Fruit fly (Drosophila melanogaster): ENCODE results near the gene CG42450.

CG42450 gene

DNA sequence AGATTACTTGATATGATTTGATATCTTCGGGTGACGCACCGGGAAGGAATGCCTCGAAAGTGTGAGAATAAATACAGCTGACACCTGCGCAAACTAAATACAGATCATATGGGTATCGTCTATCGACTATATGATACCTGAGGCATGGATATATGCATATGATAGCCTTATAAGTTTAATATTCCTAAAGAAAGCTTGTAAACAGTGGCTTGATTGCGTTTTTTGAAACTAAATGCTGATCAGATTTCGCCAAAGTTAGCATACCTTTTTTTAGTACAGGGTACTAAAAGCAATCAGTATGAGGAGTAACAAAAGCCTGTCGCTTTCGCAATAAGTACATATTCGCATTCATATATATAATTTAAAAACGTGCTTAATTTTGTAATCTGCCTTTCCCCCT is 21.3 kb downstream of the CG42450 start (continued):
- TF ChIP-seq CG17802 (tag; optimal IDR thresholded peaks at IDR 0.05) (no peak), Fer3 (tag; optimal IDR thresholded peaks at IDR 0.05) (peak; percentile 41), dpn (GFP tag; optimal IDR thresholded peaks at IDR 0.05) (peak in 1 of 2 experiments; percentile 18), Six4 (GFP tag; optimal IDR thresholded peaks at IDR 0.05) (no peak), CG3281 (GFP tag; optimal IDR thresholded peaks at IDR 0.05) (peak; percentile 24), CG12391 (tag; optimal IDR thresholded peaks at IDR 0.05) (no peak), CG13624 (GFP tag; optimal IDR thresholded peaks at IDR 0.05) (peak; percentile 2), CG15514 (GFP tag; optimal IDR thresholded peaks at IDR 0.05) (no peak), Meics (GFP tag; optimal IDR thresholded peaks at IDR 0.05) (peak; percentile 38), Mrtf (GFP tag; IDR thresholded peaks at IDR 0.05) (0 out of 3 replicates have a peak, but pooled peaks have one; percentile 15), knrl (GFP tag; IDR thresholded peaks at IDR 0.05; ENCODE audit: partially characterized antibody) (no peak), Med (GFP tag) (peak; percentile 90), CG8359 (GFP tag; optimal IDR thresholded peaks at IDR 0.05; ENCODE audit: borderline replicate concordance) (no peak), tna (GFP tag; IDR thresholded peaks at IDR 0.05; ENCODE audit: partially characterized antibody) (no peak), CG14441 (GFP tag; IDR thresholded peaks at IDR 0.05) (peak; percentile 59), Sry-δ (GFP tag; optimal IDR thresholded peaks at IDR 0.05) (no peak), CG2678 (tag; optimal IDR thresholded peaks at IDR 0.05) (peak; percentile 34), her (GFP tag; optimal IDR thresholded peaks at IDR 0.05) (no peak), Dp (GFP tag; optimal IDR thresholded peaks at IDR 0.05) (no peak), nom (GFP tag; optimal IDR thresholded peaks at IDR 0.05) (no peak), CG1024 (GFP tag; IDR thresholded peaks at IDR 0.05) (no peak), ro (GFP tag; IDR thresholded peaks at IDR 0.05) (no peak), zen (tag; optimal IDR thresholded peaks at IDR 0.05) (no peak), CG10462 (GFP tag; optimal IDR thresholded peaks at IDR 0.05) (no peak), CG4617 (GFP tag; optimal IDR thresholded peaks at IDR 0.05; ENCODE audit: borderline replicate concordance) (no peak), twi (tag; optimal IDR thresholded peaks at IDR 0.05) (no peak), gce (GFP tag; IDR thresholded peaks at IDR 0.05) (no peak), CG7556 (GFP tag; optimal IDR thresholded peaks at IDR 0.05) (no peak), cas (GFP tag; IDR thresholded peaks at IDR 0.05) (no peak), vnd (GFP tag; IDR thresholded peaks at IDR 0.05; ENCODE audit: partially characterized antibody) (no peak), Mad (GFP tag; optimal IDR thresholded peaks at IDR 0.05) (no peak), Ravus (GFP tag; IDR thresholded peaks at IDR 0.05) (no peak), gem (tag; optimal IDR thresholded peaks at IDR 0.05) (peak; percentile 6), rib (GFP tag; IDR thresholded peaks at IDR 0.05) (no peak), abd-A (tag; optimal IDR thresholded peaks at IDR 0.05) (no peak), croc (GFP tag; conservative IDR thresholded peaks at IDR 0.05) (no peak; the same call in 2 of the 3 replicates), corto (GFP tag; optimal IDR thresholded peaks at IDR 0.05) (peak; percentile 10), Rx (GFP tag; IDR thresholded peaks at IDR 0.05) (peak; percentile 52; the same call in 1 of the 2 replicates), slbo (GFP tag; IDR thresholded peaks at IDR 0.05) (no peak; the same call in 1 of the 2 replicates), nmo (GFP tag; optimal IDR thresholded peaks at IDR 0.05) (peak; percentile 15), YL-1 (GFP tag; optimal IDR thresholded peaks at IDR 0.05) (no peak), onecut (GFP tag; IDR thresholded peaks at IDR 0.05) (no peak), CG9215 (GFP tag; IDR thresholded peaks at IDR 0.05) (no peak), CG14050 (GFP tag; IDR thresholded peaks at IDR 0.05) (0 out of 3 replicates have a peak, but pooled peaks have one; percentile 22), tgo (GFP tag; IDR thresholded peaks at IDR 0.05) (peak; percentile 21; the same call in 1 of the 3 replicates), CG7786 (GFP tag; optimal IDR thresholded peaks at IDR 0.05) (peak; percentile 9), C15 (GFP tag; IDR thresholded peaks at IDR 0.05) (0 out of 3 replicates have a peak, but pooled peaks have one; percentile 40), Nf-YC (tag; optimal IDR thresholded peaks at IDR 0.05) (no peak), MTF-1 (GFP tag; optimal IDR thresholded peaks at IDR 0.05; ENCODE audit: borderline replicate concordance) (no peak), HHEX (GFP tag; optimal IDR thresholded peaks at IDR 0.05) (peak; percentile 41)
